Worm (Caenorhabditis elegans) whole organism, L2 larva: ENCODE data around the gene T24H7.9.

ENCODE experiments used
- alr-1 ChIP-seq: fragments of 150-350 bp; optimal IDR thresholded peaks from 2 replicates; lab custom pipeline; 2014; ENCODE audit warnings: missing biosample characterization, missing genetic modification characterization
- aly-2 ChIP-seq: fragments of 150-350 bp; optimal IDR thresholded peaks from 2 replicates; lab custom pipeline; 2014; ENCODE audit warnings: missing biosample characterization, missing genetic modification characterization
- blmp-1 ChIP-seq: sonication (generic microtip); optimal IDR thresholded peaks from 2 replicates; lab custom pipeline; 2017; ENCODE audit warnings: missing genetic modification characterization, mild to moderate bottlenecking, missing compliant biosample characterization, antibody characterized with exemption, moderate library complexity; ENCODE audit not compliant: insufficient read depth
- elt-1 ChIP-seq: fragments of 150-350 bp; optimal IDR thresholded peaks from 2 replicates; lab custom pipeline; 2014; ENCODE audit warnings: missing biosample characterization, missing genetic modification characterization
- nhr-237 ChIP-seq: fragments of 150-350 bp; optimal IDR thresholded peaks from 2 replicates; lab custom pipeline; 2014; ENCODE audit warnings: missing biosample characterization, missing genetic modification characterization
- snpc-4 ChIP-seq: fragments of 150-350 bp; optimal IDR thresholded peaks from 2 replicates; lab custom pipeline; 2014; ENCODE audit warnings: missing biosample characterization, missing genetic modification characterization
- zag-1 ChIP-seq: fragments of 150-350 bp; optimal IDR thresholded peaks from 2 replicates; lab custom pipeline; 2014; ENCODE audit warnings: missing biosample characterization, missing genetic modification characterization

DNA sequence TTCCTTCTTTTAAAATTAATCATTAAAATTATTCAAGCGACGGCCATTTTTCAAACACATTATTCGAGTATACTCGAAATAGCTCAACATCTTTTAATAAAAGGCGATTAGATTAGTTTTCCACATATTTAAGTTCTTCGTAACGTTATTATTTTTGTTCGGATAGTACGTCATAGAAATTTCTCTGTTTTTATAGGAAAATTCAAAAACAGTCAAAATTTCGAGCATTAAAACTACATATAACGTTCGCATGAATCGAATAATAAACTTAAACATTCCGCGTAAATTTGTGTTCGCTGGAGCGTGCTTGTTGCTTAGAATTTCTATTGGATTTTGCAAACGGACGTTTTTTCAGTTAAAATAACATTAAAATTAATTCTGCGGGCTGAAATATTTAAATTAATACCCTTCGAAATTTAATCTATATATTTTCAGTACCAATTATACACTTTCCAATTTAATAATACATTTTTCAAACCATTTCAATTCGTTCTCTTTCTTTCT lies 9.9 kb upstream of the T24H7.9 start, which contains the start of gene blos-4:
- no peak for TF ChIP-seq nhr-237 (tag; lab: Kevin White, UChicago)
- no peak for TF ChIP-seq snpc-4
- no peak for TF ChIP-seq blmp-1
- TF ChIP-seq aly-2 (tag; lab: Kevin White, UChicago): no peak
- no peak for TF ChIP-seq alr-1 (tag; lab: Kevin White, UChicago)
- TF ChIP-seq zag-1 (tag; lab: Kevin White, UChicago): no peak
- no peak for TF ChIP-seq elt-1
